Fruit fly (Drosophila melanogaster) whole organism, embryonic: ENCODE data around the gene CheA29a.
A peak's percentile ranks its signal among the peaks of the same experiment; 100 is the strongest.

Experiments
- Ada2b ChIP-seq: fragments of 200-800 bp; sonication (Bioruptor generic); IDR thresholded peaks from 2 replicates; pipeline ENCODE4 v1.3.6; 2022; ENCODE audit warnings: missing biosample characterization, missing genetic modification characterization
- Atf3 ChIP-seq: fragments of 200-800 bp; sonication (Bioruptor generic); optimal IDR thresholded peaks from 3 replicates; lab custom pipeline; 2016; ENCODE audit warnings: missing biosample characterization, missing genetic modification characterization
- Awh ChIP-seq: fragments of 200-800 bp; sonication (Bioruptor generic); IDR thresholded peaks from 2 replicates; pipeline ENCODE4, ENCODE4 v1.3.6; 2022; ENCODE audit warnings: missing biosample characterization, missing genetic modification characterization
- CG10431 ChIP-seq: fragments of 200-800 bp; sonication (Bioruptor generic); optimal IDR thresholded peaks from 3 replicates; lab custom pipeline; 2018; ENCODE audit warnings: missing biosample characterization, mild to moderate bottlenecking, missing genetic modification characterization
- CG10979 ChIP-seq: fragments of 200-800 bp; sonication (Bioruptor generic); optimal IDR thresholded peaks from 2 replicates; lab custom pipeline; 2018; ENCODE audit warnings: missing biosample characterization, mild to moderate bottlenecking, missing genetic modification characterization, moderate library complexity
- CG11456 ChIP-seq: fragments of 200-800 bp; sonication (Bioruptor generic); IDR thresholded peaks from 3 replicates; pipeline ENCODE4 v1.3.6; 2022; ENCODE audit warnings: missing biosample characterization, missing genetic modification characterization
- CG12104 ChIP-seq: fragments of 200-800 bp; sonication (Bioruptor generic); optimal IDR thresholded peaks from 3 replicates; lab custom pipeline; 2016; ENCODE audit warnings: missing biosample characterization, missing genetic modification characterization
- CG12769 ChIP-seq: fragments of 200-800 bp; sonication (Bioruptor generic); optimal IDR thresholded peaks from 2 replicates; lab custom pipeline; 2019; ENCODE audit warnings: missing biosample characterization, mild to moderate bottlenecking, missing genetic modification characterization, moderate library complexity
- CG14860 ChIP-seq: fragments of 200-800 bp; sonication (Bioruptor generic); IDR thresholded peaks from 3 replicates; pipeline ENCODE4 v1.3.6; 2022; ENCODE audit warnings: missing biosample characterization, missing genetic modification characterization; ENCODE audit not compliant: partially characterized antibody
- CG15073 ChIP-seq: fragments of 200-800 bp; sonication (Bioruptor generic); optimal IDR thresholded peaks from 2 replicates; lab custom pipeline; 2016; ENCODE audit warnings: missing biosample characterization, missing genetic modification characterization
- CG15696 ChIP-seq: fragments of 200-800 bp; sonication (Bioruptor generic); optimal IDR thresholded peaks from 2 replicates; lab custom pipeline; 2019; ENCODE audit warnings: missing biosample characterization, mild to moderate bottlenecking, missing genetic modification characterization, moderate library complexity
- CG1647 ChIP-seq: fragments of 200-800 bp; sonication (Bioruptor generic); optimal IDR thresholded peaks from 3 replicates; lab custom pipeline; 2016; ENCODE audit warnings: missing biosample characterization, missing genetic modification characterization
- CG17829 ChIP-seq: fragments of 200-800 bp; optimal IDR thresholded peaks from 2 replicates; lab custom pipeline; 2019; ENCODE audit warnings: missing biosample characterization, mild to moderate bottlenecking, missing genetic modification characterization, moderate library complexity
- CG18262 ChIP-seq: fragments of 200-800 bp; optimal IDR thresholded peaks from 3 replicates; lab custom pipeline; 2019; ENCODE audit warnings: missing biosample characterization, mild to moderate bottlenecking, missing genetic modification characterization, moderate library complexity
- CG1832 ChIP-seq: fragments of 200-800 bp; sonication (Bioruptor generic); optimal IDR thresholded peaks from 2 replicates; lab custom pipeline; 2017; ENCODE audit warnings: missing biosample characterization, mild to moderate bottlenecking, missing genetic modification characterization, inconsistent platforms
- CG30431 ChIP-seq: fragments of 200-800 bp; sonication (Bioruptor generic); optimal IDR thresholded peaks from 2 replicates; lab custom pipeline; 2017; ENCODE audit warnings: missing biosample characterization, missing genetic modification characterization
- CG31224 ChIP-seq: fragments of 200-800 bp; sonication (Bioruptor generic); IDR thresholded peaks from 2 replicates; pipeline ENCODE4 v1.3.6; 2022; ENCODE audit warnings: missing biosample characterization, missing genetic modification characterization
- CG3726 ChIP-seq: fragments of 200-800 bp; sonication (Bioruptor generic); IDR thresholded peaks from 3 replicates; pipeline ENCODE4, ENCODE4 v1.3.6; 2022; ENCODE audit warnings: missing biosample characterization, missing genetic modification characterization
- CG6654 ChIP-seq: fragments of 200-800 bp; sonication (Bioruptor generic); optimal IDR thresholded peaks from 2 replicates; lab custom pipeline; 2017; ENCODE audit warnings: missing biosample characterization, mild to moderate bottlenecking, missing genetic modification characterization
- CG7963 ChIP-seq: fragments of 200-800 bp; sonication (Bioruptor generic); IDR thresholded peaks from 3 replicates; pipeline ENCODE4 v1.3.6; 2022; ENCODE audit warnings: missing biosample characterization, missing genetic modification characterization; ENCODE audit not compliant: partially characterized antibody
- CG8359 ChIP-seq: fragments of 200-800 bp; sonication (Bioruptor generic); optimal IDR thresholded peaks from 2 replicates; lab custom pipeline; 2017; ENCODE audit warnings: missing biosample characterization, mild to moderate bottlenecking, missing genetic modification characterization, borderline replicate concordance
- CG9215 ChIP-seq: fragments of 200-800 bp; sonication (Bioruptor generic); IDR thresholded peaks from 2 replicates; pipeline ENCODE4 v1.3.6; 2022; ENCODE audit warnings: missing biosample characterization, missing genetic modification characterization
- CG9797 ChIP-seq: fragments of 200-800 bp; sonication (Bioruptor generic); optimal IDR thresholded peaks from 3 replicates; lab custom pipeline; 2018; ENCODE audit warnings: missing biosample characterization, mild to moderate bottlenecking, missing genetic modification characterization
- CrebB ChIP-seq: fragments of 200-800 bp; sonication (Bioruptor generic); optimal IDR thresholded peaks from 3 replicates; lab custom pipeline; 2018; ENCODE audit warnings: missing biosample characterization, mild to moderate bottlenecking, missing genetic modification characterization
- Dll ChIP-seq: fragments of 200-800 bp; sonication (Bioruptor generic); IDR thresholded peaks from 4 replicates; pipeline ENCODE4 v1.3.6; 2022; ENCODE audit warnings: missing biosample characterization, missing genetic modification characterization; ENCODE audit not compliant: partially characterized antibody
- H2.0 ChIP-seq: fragments of 200-800 bp; sonication (Bioruptor generic); IDR thresholded peaks from 2 replicates; pipeline ENCODE4 v1.3.6; 2022; ENCODE audit warnings: missing biosample characterization, missing genetic modification characterization
- Hmx ChIP-seq: fragments of 200-800 bp; sonication (Bioruptor generic); optimal IDR thresholded peaks from 2 replicates; lab custom pipeline; 2016; ENCODE audit warnings: missing biosample characterization, missing genetic modification characterization
- NC2α ChIP-seq: fragments of 200-800 bp; sonication (Bioruptor generic); optimal IDR thresholded peaks from 2 replicates; lab custom pipeline; 2016; ENCODE audit warnings: missing biosample characterization, missing genetic modification characterization
- Optix ChIP-seq: fragments of 200-800 bp; sonication (Bioruptor generic); IDR thresholded peaks from 3 replicates; pipeline ENCODE4 v1.3.6; 2022; ENCODE audit warnings: missing biosample characterization, missing genetic modification characterization
- btn ChIP-seq: fragments of 200-800 bp; sonication (Bioruptor generic); optimal IDR thresholded peaks from 2 replicates; lab custom pipeline; 2016; ENCODE audit warnings: missing biosample characterization, missing genetic modification characterization
- cas ChIP-seq: fragments of 200-800 bp; sonication (Bioruptor generic); IDR thresholded peaks from 2 replicates; pipeline ENCODE4 v1.3.6; 2022; ENCODE audit warnings: missing biosample characterization, missing genetic modification characterization
- chinmo ChIP-seq: fragments of 200-800 bp; sonication (Bioruptor generic); IDR thresholded peaks from 4 replicates; pipeline ENCODE4 v1.3.6; 2022; ENCODE audit warnings: missing biosample characterization, missing genetic modification characterization; ENCODE audit not compliant: partially characterized antibody
- dati ChIP-seq: fragments of 200-800 bp; sonication (Bioruptor generic); IDR thresholded peaks from 2 replicates; pipeline ENCODE4 v1.3.6; 2022; ENCODE audit warnings: missing biosample characterization, missing genetic modification characterization
- ewg ChIP-seq: fragments of 200-800 bp; sonication (Bioruptor generic); optimal IDR thresholded peaks from 3 replicates; lab custom pipeline; 2017; ENCODE audit warnings: mild to moderate bottlenecking, missing biosample characterization, missing genetic modification reagents, missing genetic modification characterization
- eyg ChIP-seq: fragments of 200-800 bp; sonication (Bioruptor generic); optimal IDR thresholded peaks from 3 replicates; lab custom pipeline; 2016; ENCODE audit warnings: missing biosample characterization, missing genetic modification characterization
- gce ChIP-seq: fragments of 200-800 bp; sonication (Bioruptor generic); IDR thresholded peaks from 3 replicates; pipeline ENCODE4 v1.3.6; 2022; ENCODE audit warnings: missing biosample characterization, missing genetic modification characterization
- gcm ChIP-seq: fragments of 200-800 bp; sonication (Bioruptor generic); optimal IDR thresholded peaks from 2 replicates; lab custom pipeline; 2019; ENCODE audit warnings: missing biosample characterization, mild to moderate bottlenecking, missing genetic modification characterization, moderate library complexity
- gcm2 ChIP-seq: fragments of 200-800 bp; sonication (Bioruptor generic); optimal IDR thresholded peaks from 2 replicates; lab custom pipeline; 2016; ENCODE audit warnings: missing biosample characterization, missing genetic modification characterization
- grau ChIP-seq: fragments of 200-800 bp; optimal IDR thresholded peaks from 3 replicates; lab custom pipeline; 2019; ENCODE audit warnings: missing biosample characterization, mild to moderate bottlenecking, missing genetic modification characterization, moderate library complexity
- her ChIP-seq: fragments of 200-800 bp; sonication (Bioruptor generic); optimal IDR thresholded peaks from 2 replicates; lab custom pipeline; 2016; ENCODE audit warnings: missing biosample characterization, missing genetic modification characterization
- klu ChIP-seq: fragments of 200-800 bp; sonication (Bioruptor generic); IDR thresholded peaks from 2 replicates; pipeline ENCODE4 v1.3.6; 2022; ENCODE audit warnings: missing biosample characterization, missing genetic modification characterization
- lmd ChIP-seq: fragments of 200-800 bp; sonication (Bioruptor generic); IDR thresholded peaks from 2 replicates; pipeline ENCODE4 v1.3.6; 2022; ENCODE audit warnings: missing biosample characterization, missing genetic modification characterization
- org-1 ChIP-seq: fragments of 200-800 bp; sonication (Bioruptor generic); optimal IDR thresholded peaks from 2 replicates; lab custom pipeline; 2017; ENCODE audit warnings: missing biosample characterization, missing genetic modification characterization
- phol ChIP-seq: fragments of 200-800 bp; sonication (Bioruptor generic); optimal IDR thresholded peaks from 3 replicates; lab custom pipeline; 2018; ENCODE audit warnings: missing biosample characterization, mild to moderate bottlenecking, missing genetic modification characterization, moderate library complexity
- schlank ChIP-seq: fragments of 200-800 bp; sonication (Bioruptor generic); optimal IDR thresholded peaks from 2 replicates; lab custom pipeline; 2018; ENCODE audit warnings: missing biosample characterization, mild to moderate bottlenecking, missing genetic modification characterization
- sob ChIP-seq: fragments of 200-800 bp; sonication (Bioruptor generic); IDR thresholded peaks from 2 replicates; pipeline ENCODE4 v1.3.6; 2022; ENCODE audit warnings: missing biosample characterization, missing genetic modification characterization
- sug ChIP-seq: fragments of 200-800 bp; optimal IDR thresholded peaks from 2 replicates; lab custom pipeline; 2019; ENCODE audit warnings: missing biosample characterization, mild to moderate bottlenecking, missing genetic modification characterization, moderate library complexity
- twi ChIP-seq: fragments of 200-800 bp; optimal IDR thresholded peaks from 2 replicates; lab custom pipeline; 2019; ENCODE audit warnings: missing biosample characterization, mild to moderate bottlenecking, missing genetic modification characterization, moderate library complexity
- tx ChIP-seq: fragments of 200-800 bp; sonication (Bioruptor generic); optimal IDR thresholded peaks from 2 replicates; lab custom pipeline; 2016; ENCODE audit warnings: missing biosample characterization, missing genetic modification characterization
- unpg ChIP-seq: fragments of 200-800 bp; sonication (Bioruptor generic); optimal IDR thresholded peaks from 3 replicates; lab custom pipeline; 2018; ENCODE audit warnings: missing biosample characterization, mild to moderate bottlenecking, missing genetic modification characterization, moderate library complexity
- yki ChIP-seq: fragments of >200 bp; optimal IDR thresholded peaks from 3 replicates; lab custom pipeline; 2018

The CheA29a gene

dm6 chr2L:8514748-8515147 lies 37.6 kb downstream of the CheA29a start, which contains the start of the genes CG13097 and PIG-U (continued):
- TF ChIP-seq dati (no peak), CG17829 (peak; percentile 90), her (GFP tag; lab: Kevin White, UChicago) (no peak), sug (tag; lab: Kevin White, UChicago) (peak; percentile 88), yki (no peak), ewg (GFP tag; lab: Kevin White, UChicago) (peak; percentile 34), grau (tag; lab: Kevin White, UChicago) (peak; percentile 77), sob (GFP tag; lab: Robert Waterston, UW) (peak; percentile 94), Ada2b (peak; percentile 82), gce (GFP tag; lab: Robert Waterston, UW) (no peak), CG30431 (GFP tag; lab: Kevin White, UChicago) (no peak), CG10979 (tag; lab: Kevin White, UChicago) (peak; percentile 72), CG31224 (peak; percentile 53; the same call in 1 of the 2 replicates), CG15696 (tag; lab: Kevin White, UChicago) (peak; percentile 83), gcm (GFP tag; lab: Kevin White, UChicago) (no peak), CG6654 (peak; percentile 31), CG15073 (peak; percentile 6), CG11456 (GFP tag; lab: Robert Waterston, UW) (peak; percentile 74; the same call in 2 of the 3 replicates), CG3726 (GFP tag; lab: Robert Waterston, UW) (no peak), org-1 (peak; percentile 24), schlank (peak; percentile 50), CG8359 (GFP tag; lab: Kevin White, UChicago) (no peak), CG14860 (GFP tag; lab: Robert Waterston, UW) (peak; percentile 88), CG1647 (peak; percentile 84), CG9797 (GFP tag; lab: Kevin White, UChicago) (peak; percentile 43), chinmo (GFP tag; lab: Robert Waterston, UW) (no peak), phol (tag; lab: Kevin White, UChicago) (peak; percentile 79), CG12769 (tag; lab: Kevin White, UChicago) (peak; percentile 24), cas (peak; percentile 73), H2.0 (GFP tag; lab: Robert Waterston, UW) (peak; percentile 79), eyg (GFP tag; lab: Kevin White, UChicago) (no peak), Dll (GFP tag; lab: Robert Waterston, UW) (peak; percentile 98), Atf3 (GFP tag; lab: Kevin White, UChicago) (peak; percentile 56), CG18262 (tag; lab: Kevin White, UChicago) (peak; percentile 75), NC2α (GFP tag; lab: Kevin White, UChicago) (no peak), klu (GFP tag; lab: Robert Waterston, UW) (peak; percentile 67; the same call in 1 of the 2 replicates), CG12104 (GFP tag; lab: Kevin White, UChicago) (peak; percentile 57), CG7963 (GFP tag; lab: Robert Waterston, UW) (peak; percentile 78; the same call in 2 of the 3 replicates), lmd (peak; percentile 72), btn (GFP tag; lab: Kevin White, UChicago) (peak; percentile 14), Optix (GFP tag; lab: Robert Waterston, UW) (no peak; the same call in 1 of the 3 replicates), CrebB (tag; lab: Kevin White, UChicago) (peak; percentile 30), Awh (GFP tag; lab: Robert Waterston, UW) (0 out of 2 replicates have a peak, but pooled peaks have one; percentile 13), unpg (GFP tag; lab: Kevin White, UChicago) (no peak), CG9215 (GFP tag; lab: Robert Waterston, UW) (peak; percentile 72), twi (tag; lab: Kevin White, UChicago) (peak; percentile 58), Hmx (GFP tag; lab: Kevin White, UChicago) (peak; percentile 35), CG10431 (GFP tag; lab: Kevin White, UChicago) (peak; percentile 34), gcm2 (no peak), tx (GFP tag; lab: Kevin White, UChicago) (peak; percentile 81), CG1832 (GFP tag; lab: Kevin White, UChicago) (no peak)
